Worm (Caenorhabditis elegans) whole organism, young adult: ENCODE data around the gene srd-32.

Experiments
- B0035.1 ChIP-seq: sonication (generic microtip); optimal IDR thresholded peaks from 2 replicates; lab custom pipeline; 2016; ENCODE audit warnings: missing genetic modification characterization, mild to moderate bottlenecking, missing compliant biosample characterization, missing genotype, missing genetic modification reagents
- B0261.1 ChIP-seq: sonication (generic microtip); optimal IDR thresholded peaks from 2 replicates; lab custom pipeline; 2016; ENCODE audit warnings: mild to moderate bottlenecking, missing genetic modification characterization, moderate library complexity, missing compliant biosample characterization
- B0336.3 ChIP-seq: fragments of 200-800 bp; sonication (Bioruptor generic); IDR thresholded peaks from 2 replicates; pipeline ENCODE4 v1.3.6; 2022; ENCODE audit warnings: missing genetic modification characterization, missing compliant biosample characterization
- C06A6.2 ChIP-seq: fragments of 200-800 bp; sonication (Bioruptor generic); conservative IDR thresholded peaks from 2 replicates; pipeline ENCODE4 v1.3.6; 2022; ENCODE audit warnings: missing genetic modification characterization, missing compliant biosample characterization
- F37B4.10 ChIP-seq: fragments of 200-800 bp; sonication (Bioruptor generic); IDR thresholded peaks from 2 replicates; pipeline ENCODE4 v1.3.6; 2022; ENCODE audit warnings: missing genetic modification characterization, missing compliant biosample characterization
- F39B2.1 ChIP-seq: fragments of 200-800 bp; sonication (Bioruptor generic); IDR thresholded peaks from 2 replicates; pipeline ENCODE4 v1.3.6; 2022; ENCODE audit warnings: missing genetic modification reagents, missing genetic modification characterization, missing compliant biosample characterization
- F57C9.4 ChIP-seq: sonication (generic microtip); optimal IDR thresholded peaks from 2 replicates; lab custom pipeline; 2017; ENCODE audit warnings: mild to moderate bottlenecking, missing genetic modification characterization, missing compliant biosample characterization
- K11D2.4 ChIP-seq: fragments of 200-800 bp; sonication (Bioruptor generic); IDR thresholded peaks from 2 replicates; pipeline ENCODE4 v1.3.6; 2022; ENCODE audit warnings: missing genetic modification reagents, missing genetic modification characterization, missing compliant biosample characterization
- T07F8.4 ChIP-seq: sonication (generic microtip); optimal IDR thresholded peaks from 2 replicates; lab custom pipeline; 2016; ENCODE audit warnings: mild to moderate bottlenecking, missing genetic modification characterization, moderate library complexity, missing compliant biosample characterization
- Y53G8AR.9 ChIP-seq: fragments of 200-800 bp; sonication (Bioruptor generic); conservative IDR thresholded peaks from 2 replicates; pipeline ENCODE4 v1.3.6; 2022; ENCODE audit warnings: missing genetic modification reagents, missing genetic modification characterization, missing compliant biosample characterization
- Y56A3A.18 ChIP-seq: fragments of 200-800 bp; sonication (Bioruptor generic); IDR thresholded peaks from 2 replicates; pipeline ENCODE4 v1.3.6; 2022; ENCODE audit warnings: missing genetic modification reagents, missing genetic modification characterization, missing compliant biosample characterization
- Y79H2A.3 ChIP-seq: fragments of 200-800 bp; sonication (Bioruptor generic); conservative IDR thresholded peaks from 2 replicates; pipeline ENCODE4 v1.3.6; 2022; ENCODE audit warnings: missing genetic modification reagents, missing genetic modification characterization, missing compliant biosample characterization
- ama-1 ChIP-seq, 3 experiments: fragments of 150-350 bp in 1 of 3; sonication (generic microtip) in 2 of 3; optimal IDR thresholded peaks; 2 replicates each; lab custom pipeline; 2014 to 2018; ENCODE audit warnings: missing biosample characterization in 2 of 3, missing genetic modification characterization in 2 of 3, missing genetic modification reagents in 2 of 3
- aptf-2 ChIP-seq: fragments of 200-800 bp; sonication (Bioruptor generic); conservative IDR thresholded peaks from 2 replicates; pipeline ENCODE4 v1.3.6; 2022; ENCODE audit warnings: missing genetic modification reagents, missing genetic modification characterization, missing compliant biosample characterization
- aptf-3 ChIP-seq: fragments of 200-800 bp; sonication (Bioruptor generic); IDR thresholded peaks from 2 replicates; pipeline ENCODE4 v1.3.6; 2022; ENCODE audit warnings: missing genetic modification characterization, missing compliant biosample characterization
- atf-7 ChIP-seq: sonication (generic microtip); optimal IDR thresholded peaks from 2 replicates; lab custom pipeline; 2017; ENCODE audit warnings: mild to moderate bottlenecking, missing genetic modification characterization, missing compliant biosample characterization
- attf-5 ChIP-seq: fragments of 200-800 bp; sonication (Bioruptor generic); optimal IDR thresholded peaks from 2 replicates; lab custom pipeline; 2018; ENCODE audit warnings: mild to moderate bottlenecking, missing genetic modification characterization, missing compliant biosample characterization
- bed-1 ChIP-seq: fragments of 200-800 bp; sonication (Bioruptor generic); IDR thresholded peaks from 2 replicates; pipeline ENCODE4 v1.3.6; 2022; ENCODE audit warnings: missing genetic modification reagents, missing genetic modification characterization, missing compliant biosample characterization
- ccch-3 ChIP-seq: fragments of 200-800 bp; sonication (Bioruptor generic); optimal IDR thresholded peaks from 2 replicates; lab custom pipeline; 2018; ENCODE audit warnings: mild to moderate bottlenecking, missing genetic modification characterization, missing compliant biosample characterization
- cebp-1 ChIP-seq, 2 experiments: fragments of 200-800 bp in 1 of 2; sonication (Bioruptor generic) in 1 of 2; sonication (generic microtip) in 1 of 2; IDR thresholded peaks in 1 of 2; optimal IDR thresholded peaks in 1 of 2; 2 replicates each; pipeline versions ENCODE4 v1.3.6 to Lab custom; 2017 to 2022; ENCODE audit warnings: missing compliant biosample characterization in 2 of 2, missing genetic modification characterization in 2 of 2, mild to moderate bottlenecking in 1 of 2, missing genetic modification reagents in 1 of 2, moderate library complexity in 1 of 2
- die-1 ChIP-seq: sonication (generic microtip); optimal IDR thresholded peaks from 2 replicates; lab custom pipeline; 2016; ENCODE audit warnings: missing genotype, mild to moderate bottlenecking, missing genetic modification characterization, missing compliant biosample characterization
- dpff-1 ChIP-seq: sonication (generic microtip); optimal IDR thresholded peaks from 2 replicates; lab custom pipeline; 2017; ENCODE audit warnings: mild to moderate bottlenecking, missing genetic modification characterization, missing compliant biosample characterization
- egl-44 ChIP-seq: fragments of 200-800 bp; sonication (Bioruptor generic); IDR thresholded peaks from 2 replicates; pipeline ENCODE4 v1.3.6; 2022; ENCODE audit warnings: missing genetic modification reagents, missing genetic modification characterization, missing compliant biosample characterization
- egrh-3 ChIP-seq: fragments of 200-800 bp; sonication (Bioruptor generic); IDR thresholded peaks from 2 replicates; pipeline ENCODE4 v1.3.6; 2022; ENCODE audit warnings: missing genetic modification reagents, missing genetic modification characterization, missing compliant biosample characterization
- ekl-4 ChIP-seq: fragments of 200-800 bp; sonication (Bioruptor generic); IDR thresholded peaks from 2 replicates; pipeline ENCODE4 v1.3.6; 2022; ENCODE audit warnings: missing genetic modification reagents, missing genetic modification characterization, missing compliant biosample characterization
- fkh-3 ChIP-seq: sonication (generic microtip); optimal IDR thresholded peaks from 2 replicates; lab custom pipeline; 2016; ENCODE audit warnings: mild to moderate bottlenecking, missing genetic modification characterization, missing compliant biosample characterization
- hrde-1 ChIP-seq: sonication (generic microtip); optimal IDR thresholded peaks from 2 replicates; lab custom pipeline; 2016; ENCODE audit warnings: missing genetic modification characterization, mild to moderate bottlenecking, missing compliant biosample characterization, moderate library complexity, missing genotype, missing genetic modification reagents, borderline replicate concordance
- hsf-1 ChIP-seq: fragments of 200-800 bp; sonication (Bioruptor generic); IDR thresholded peaks from 2 replicates; pipeline ENCODE4 v1.3.6; 2022; ENCODE audit warnings: missing genetic modification reagents, missing genetic modification characterization, missing compliant biosample characterization
- let-607 ChIP-seq, 2 experiments: fragments of 200-800 bp in 1 of 2; sonication (Bioruptor generic) in 1 of 2; sonication (generic microtip) in 1 of 2; optimal IDR thresholded peaks; 2 replicates each; lab custom pipeline; 2016 to 2018; ENCODE audit warnings: mild to moderate bottlenecking in 2 of 2, missing compliant biosample characterization in 2 of 2, missing genetic modification characterization in 2 of 2, moderate library complexity in 2 of 2, missing genotype in 1 of 2
- lin-26 ChIP-seq: fragments of 200-800 bp; sonication (Bioruptor generic); IDR thresholded peaks from 2 replicates; pipeline ENCODE4 v1.3.6; 2022; ENCODE audit warnings: missing genetic modification reagents, missing genetic modification characterization, missing compliant biosample characterization
- lin-54 ChIP-seq: fragments of 200-800 bp; sonication (Bioruptor generic); optimal IDR thresholded peaks from 2 replicates; lab custom pipeline; 2018; ENCODE audit warnings: mild to moderate bottlenecking, missing genetic modification characterization, missing compliant biosample characterization
- lsl-1 ChIP-seq: fragments of 200-800 bp; sonication (Bioruptor generic); optimal IDR thresholded peaks from 2 replicates; lab custom pipeline; 2018; ENCODE audit warnings: mild to moderate bottlenecking, missing genetic modification characterization, moderate library complexity, missing compliant biosample characterization
- madf-3 ChIP-seq: fragments of 200-800 bp; sonication (Bioruptor generic); IDR thresholded peaks from 2 replicates; pipeline ENCODE4 v1.3.6; 2022; ENCODE audit warnings: missing genetic modification reagents, missing genetic modification characterization, missing compliant biosample characterization
- mcd-1 ChIP-seq: fragments of 200-800 bp; sonication (Bioruptor generic); IDR thresholded peaks from 2 replicates; pipeline ENCODE4 v1.3.6; 2022; ENCODE audit warnings: missing genetic modification reagents, missing genetic modification characterization, missing compliant biosample characterization
- mxl-1 ChIP-seq: sonication (generic microtip); optimal IDR thresholded peaks from 2 replicates; lab custom pipeline; 2016; ENCODE audit warnings: missing genetic modification characterization, missing compliant biosample characterization
- nhr-90 ChIP-seq: sonication (generic microtip); optimal IDR thresholded peaks from 2 replicates; lab custom pipeline; 2016; ENCODE audit warnings: missing genotype, mild to moderate bottlenecking, missing genetic modification characterization, missing compliant biosample characterization
- rec-8 ChIP-seq, 2 experiments: sonication (generic microtip); optimal IDR thresholded peaks; 2 replicates each; lab custom pipeline; 2016; ENCODE audit warnings: mild to moderate bottlenecking in 2 of 2, missing genetic modification characterization in 2 of 2, missing genetic modification reagents in 2 of 2, missing genotype in 2 of 2, missing biosample characterization in 1 of 2, missing compliant biosample characterization in 1 of 2, moderate library complexity in 1 of 2
- repo-1 ChIP-seq: sonication (generic microtip); optimal IDR thresholded peaks from 2 replicates; lab custom pipeline; 2017; ENCODE audit warnings: mild to moderate bottlenecking, missing genetic modification characterization, missing compliant biosample characterization
- sptf-2 ChIP-seq: fragments of 200-800 bp; sonication (Bioruptor generic); optimal IDR thresholded peaks from 2 replicates; lab custom pipeline; 2018; ENCODE audit warnings: mild to moderate bottlenecking, missing genetic modification characterization, missing compliant biosample characterization
- tlf-1 ChIP-seq: fragments of 200-800 bp; sonication (Bioruptor generic); optimal IDR thresholded peaks from 2 replicates; lab custom pipeline; 2018; ENCODE audit warnings: mild to moderate bottlenecking, missing genetic modification characterization, missing compliant biosample characterization
- unc-130 ChIP-seq: sonication (generic microtip); optimal IDR thresholded peaks from 2 replicates; lab custom pipeline; 2016; ENCODE audit warnings: missing genetic modification reagents, missing genetic modification characterization, missing compliant biosample characterization
- xnd-1 ChIP-seq: sonication (generic microtip); optimal IDR thresholded peaks from 2 replicates; lab custom pipeline; 2016; ENCODE audit warnings: missing genotype, missing genetic modification reagents, missing genetic modification characterization, missing compliant biosample characterization
- zim-3 ChIP-seq: sonication (generic microtip); optimal IDR thresholded peaks from 2 replicates; lab custom pipeline; 2017; ENCODE audit warnings: mild to moderate bottlenecking, missing genetic modification characterization, moderate library complexity, missing compliant biosample characterization
- ztf-18 ChIP-seq: sonication (generic microtip); optimal IDR thresholded peaks from 2 replicates; lab custom pipeline; 2016; ENCODE audit warnings: missing genotype, mild to moderate bottlenecking, missing genetic modification characterization, missing compliant biosample characterization
- ztf-22 ChIP-seq: fragments of 200-800 bp; sonication (Bioruptor generic); optimal IDR thresholded peaks from 2 replicates; lab custom pipeline; 2018; ENCODE audit warnings: mild to moderate bottlenecking, missing genetic modification characterization, moderate library complexity, missing compliant biosample characterization
- ztf-28 ChIP-seq: fragments of 200-800 bp; sonication (Bioruptor generic); IDR thresholded peaks from 2 replicates; pipeline ENCODE4 v1.3.6; 2022; ENCODE audit warnings: missing genetic modification reagents, missing genetic modification characterization, missing compliant biosample characterization

Gene srd-32

DNA sequence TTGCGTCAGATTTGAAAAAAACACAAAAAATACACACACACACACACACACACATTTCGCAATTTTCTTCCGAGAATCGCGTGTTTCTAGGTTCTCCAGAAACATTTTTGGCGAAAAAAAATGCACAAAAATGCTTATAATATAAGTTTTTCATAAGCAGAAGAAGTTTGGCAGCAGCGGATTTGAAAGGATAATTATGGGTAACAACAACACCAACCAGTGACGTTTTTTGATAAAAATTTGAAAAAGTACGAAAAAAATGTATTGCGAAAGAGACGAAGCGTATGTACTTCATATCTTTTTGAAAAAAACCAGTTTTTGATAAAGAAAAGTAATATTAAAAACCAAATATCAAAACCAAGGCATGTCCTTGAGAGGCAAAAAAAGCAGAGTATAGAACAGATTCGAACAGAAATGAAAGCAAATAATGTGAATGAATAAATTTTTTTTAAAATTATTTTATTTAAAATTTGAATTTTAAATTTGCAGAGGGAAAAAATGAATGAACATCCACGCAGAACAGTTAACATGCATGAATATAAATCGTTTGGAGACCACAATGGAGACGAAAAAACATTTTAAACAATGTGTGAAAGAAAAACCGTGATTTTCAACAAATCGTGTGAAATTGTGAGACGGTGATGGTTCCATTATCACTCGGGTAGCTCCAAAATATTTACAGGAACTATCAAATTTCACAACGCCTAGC lies 41.6 kb upstream of the srd-32 start:
- TF ChIP-seq aptf-3 (GFP tag; lab: Robert Waterston, UW) = peak; percentile 46; the same call in 1 of the 2 replicates
- TF ChIP-seq dpff-1 (tag; lab: Kevin White, UChicago) = peak; percentile 85
- TF ChIP-seq B0261.1 = peak; percentile 32
- peak; percentile 63 for TF ChIP-seq tlf-1
- TF ChIP-seq C06A6.2 (GFP tag; lab: Robert Waterston, UW) = peak; percentile 46
- peak; percentile 7 to 43 for TF ChIP-seq rec-8 (tag; optimal IDR thresholded peaks at IDR 0.05; lab: Kevin White, UChicago)
- peak; percentile 11; the same call in 1 of the 2 replicates for TF ChIP-seq mcd-1 (GFP tag; lab: Robert Waterston, UW)
- TF ChIP-seq hsf-1 (GFP tag; lab: Robert Waterston, UW) = peak; percentile 48; the same call in 1 of the 2 replicates
- TF ChIP-seq T07F8.4 = peak; percentile 30
- peak; percentile 62 for TF ChIP-seq hrde-1 (tag; lab: Kevin White, UChicago)
- peak; percentile 25 for TF ChIP-seq attf-5 (GFP tag; lab: Kevin White, UChicago)
- no peak for TF ChIP-seq ztf-18
- peak; percentile 7; the same call in 1 of the 2 replicates for TF ChIP-seq ekl-4 (GFP tag; lab: Robert Waterston, UW)
- TF ChIP-seq let-607 (tag; optimal IDR thresholded peaks at IDR 0.05; lab: Kevin White, UChicago) = peak in 1 of 2 experiments; percentile 60
- TF ChIP-seq xnd-1 (tag; lab: Kevin White, UChicago) = peak; percentile 34
- 0 out of 2 replicates have a peak, but pooled peaks have one; percentile 1 for TF ChIP-seq madf-3
- TF ChIP-seq aptf-2 (GFP tag; lab: Robert Waterston, UW) = no peak
- TF ChIP-seq ama-1 (optimal IDR thresholded peaks at IDR 0.05; lab: Kevin White, UChicago) = peak; percentile 80
- TF ChIP-seq ama-1 (GFP tag; optimal IDR thresholded peaks at IDR 0.05; lab: Kevin White, UChicago) = peak; percentile 18 to 62
- TF ChIP-seq B0336.3 (GFP tag; lab: Robert Waterston, UW) = peak; percentile 85
- TF ChIP-seq mxl-1 (tag; lab: Kevin White, UChicago) = no peak
- no peak for TF ChIP-seq F39B2.1 (GFP tag; lab: Robert Waterston, UW)
- TF ChIP-seq sptf-2 = no peak
- TF ChIP-seq lin-54 (GFP tag; lab: Kevin White, UChicago) = peak; percentile 54
- TF ChIP-seq F37B4.10 (GFP tag; lab: Robert Waterston, UW) = no peak
- peak; percentile 48 for TF ChIP-seq fkh-3
- TF ChIP-seq ztf-22 (GFP tag; lab: Kevin White, UChicago) = no peak
- TF ChIP-seq Y56A3A.18 (GFP tag; lab: Robert Waterston, UW) = peak; percentile 15; the same call in 1 of the 2 replicates
- TF ChIP-seq zim-3 = peak; percentile 84
- TF ChIP-seq B0035.1 (tag; lab: Kevin White, UChicago) = no peak
- peak; percentile 1 for TF ChIP-seq lsl-1 (GFP tag; lab: Kevin White, UChicago)
- peak; percentile 43 for TF ChIP-seq die-1 (tag; lab: Kevin White, UChicago)
- peak; percentile 89 for TF ChIP-seq repo-1 (tag; lab: Kevin White, UChicago)
- TF ChIP-seq Y53G8AR.9 = 0 out of 2 replicates have a peak, but pooled peaks have one; percentile 31
- no peak for TF ChIP-seq egl-44
- no peak for TF ChIP-seq ztf-28 (GFP tag; lab: Robert Waterston, UW)
- TF ChIP-seq atf-7 (tag; lab: Kevin White, UChicago) = peak; percentile 87
- peak; percentile 56 for TF ChIP-seq lin-26 (GFP tag; lab: Robert Waterston, UW)
- no peak for TF ChIP-seq nhr-90 (tag; lab: Kevin White, UChicago)
- peak; percentile 80 for TF ChIP-seq cebp-1 (GFP tag; IDR thresholded peaks at IDR 0.05; lab: Robert Waterston, UW)
- peak; percentile 96 for TF ChIP-seq cebp-1 (tag; optimal IDR thresholded peaks at IDR 0.05; lab: Kevin White, UChicago)
- no peak for TF ChIP-seq bed-1 (GFP tag; lab: Robert Waterston, UW)
- TF ChIP-seq K11D2.4 (GFP tag; lab: Robert Waterston, UW) = 0 out of 2 replicates have a peak, but pooled peaks have one; percentile 31
- TF ChIP-seq egrh-3 (GFP tag; lab: Robert Waterston, UW) = no peak
- peak; percentile 83 for TF ChIP-seq F57C9.4 (tag; lab: Kevin White, UChicago)
- TF ChIP-seq Y79H2A.3 (GFP tag; lab: Robert Waterston, UW) = no peak
- TF ChIP-seq unc-130 (GFP tag; lab: Kevin White, UChicago) = peak; percentile 13
- TF ChIP-seq ccch-3 = peak; percentile 33
